Worm (Caenorhabditis elegans) whole organism, L4 larva: ENCODE results near the gene egl-46.

Experiments
- T20F7.1 ChIP-seq: fragments of 200-800 bp; sonication (Bioruptor generic); optimal IDR thresholded peaks from 2 replicates; lab custom pipeline; 2018; ENCODE audit warnings: mild to moderate bottlenecking, missing genetic modification characterization, missing compliant biosample characterization
- Y105C5A.15 ChIP-seq: fragments of 200-800 bp; sonication (Bioruptor generic); IDR thresholded peaks from 2 replicates; pipeline ENCODE4 v1.3.6; 2022; ENCODE audit warnings: missing genetic modification characterization, missing compliant biosample characterization
- Y48G9A.11 ChIP-seq: fragments of 200-800 bp; sonication (Bioruptor generic); IDR thresholded peaks from 2 replicates; pipeline ENCODE4 v1.3.6; 2022; ENCODE audit warnings: missing genetic modification reagents, missing genetic modification characterization, missing compliant biosample characterization
- Y75B8A.6 ChIP-seq: fragments of 200-800 bp; sonication (Bioruptor generic); IDR thresholded peaks from 2 replicates; pipeline ENCODE4 v1.3.6; 2022; ENCODE audit warnings: missing genetic modification reagents, missing genetic modification characterization, missing compliant biosample characterization
- ZK546.5 ChIP-seq, 2 experiments: sonication (generic microtip); optimal IDR thresholded peaks; 2 replicates each; lab custom pipeline; 2017; ENCODE audit warnings: missing biosample characterization in 2 of 2, missing genetic modification characterization in 2 of 2
- aha-1 ChIP-seq: fragments of 150-350 bp; peaks from one replicate; lab custom pipeline; 2014; ENCODE audit warnings: missing biosample characterization, missing genetic modification characterization
- ceh-28 ChIP-seq: fragments of 150-350 bp; optimal IDR thresholded peaks from 2 replicates; lab custom pipeline; 2014; ENCODE audit warnings: missing biosample characterization, missing genetic modification reagents, missing genetic modification characterization
- ceh-32 ChIP-seq: sonication (generic microtip); optimal IDR thresholded peaks from 2 replicates; lab custom pipeline; 2016; ENCODE audit warnings: mild to moderate bottlenecking, missing genetic modification characterization, missing compliant biosample characterization; ENCODE audit not compliant: poor library complexity
- ceh-82 ChIP-seq: sonication (generic microtip); optimal IDR thresholded peaks from 2 replicates; lab custom pipeline; 2017; ENCODE audit warnings: missing biosample characterization, missing genetic modification characterization
- daf-16 ChIP-seq, 3 experiments: sonication (generic microtip); optimal IDR thresholded peaks; 2 replicates each; lab custom pipeline; 2016 to 2017; ENCODE audit warnings: missing genetic modification characterization in 3 of 3, missing genetic modification reagents in 3 of 3, mild to moderate bottlenecking in 2 of 3, missing compliant biosample characterization in 2 of 3, missing biosample characterization in 1 of 3, moderate library complexity in 1 of 3
- dmd-6 ChIP-seq: fragments of 200-800 bp; sonication (Bioruptor generic); IDR thresholded peaks from 2 replicates; pipeline ENCODE4 v1.3.6; 2022; ENCODE audit warnings: missing genetic modification reagents, missing genetic modification characterization, missing compliant biosample characterization
- dmd-8 ChIP-seq: fragments of 200-800 bp; sonication (Bioruptor generic); IDR thresholded peaks from 2 replicates; pipeline ENCODE4 v1.3.6; 2022; ENCODE audit warnings: missing genetic modification characterization, missing compliant biosample characterization
- dve-1 ChIP-seq: sonication (generic microtip); optimal IDR thresholded peaks from 2 replicates; lab custom pipeline; 2017; ENCODE audit warnings: antibody characterized with exemption, mild to moderate bottlenecking, missing genetic modification characterization, missing compliant biosample characterization; ENCODE audit not compliant: insufficient read depth
- egl-27 ChIP-seq: sonication (generic microtip); optimal IDR thresholded peaks from 3 replicates; lab custom pipeline; 2017; ENCODE audit warnings: missing biosample characterization, missing genetic modification reagents, missing genetic modification characterization
- egl-43 ChIP-seq: fragments of 200-800 bp; sonication (Bioruptor generic); IDR thresholded peaks from 2 replicates; pipeline ENCODE4 v1.3.6; 2022; ENCODE audit warnings: missing genetic modification reagents, missing genetic modification characterization, missing compliant biosample characterization
- fos-1 ChIP-seq: fragments of 150-350 bp; optimal IDR thresholded peaks from 2 replicates; lab custom pipeline; 2014; ENCODE audit warnings: missing biosample characterization, missing genetic modification characterization
- hlh-11 ChIP-seq: fragments of 200-800 bp; sonication (Bioruptor generic); optimal IDR thresholded peaks from 2 replicates; lab custom pipeline; 2018; ENCODE audit warnings: mild to moderate bottlenecking, missing genetic modification characterization, missing compliant biosample characterization
- hlh-30 ChIP-seq: sonication (generic microtip); optimal IDR thresholded peaks from 2 replicates; lab custom pipeline; 2017; ENCODE audit warnings: antibody characterized with exemption, mild to moderate bottlenecking, missing genetic modification characterization, missing compliant biosample characterization; ENCODE audit not compliant: insufficient read depth
- lin-1 ChIP-seq: fragments of 200-800 bp; sonication (Bioruptor generic); IDR thresholded peaks from 2 replicates; pipeline ENCODE4 v1.3.6; 2022; ENCODE audit warnings: missing genetic modification reagents, missing genetic modification characterization, missing compliant biosample characterization
- lsy-2 ChIP-seq, 2 experiments: fragments of 150-350 bp in 1 of 2; sonication (generic microtip) in 1 of 2; optimal IDR thresholded peaks; 2 replicates each; lab custom pipeline; 2014 to 2017; ENCODE audit warnings: missing biosample characterization in 2 of 2, missing genetic modification characterization in 2 of 2
- madf-9 ChIP-seq: fragments of 200-800 bp; sonication (Bioruptor generic); conservative IDR thresholded peaks from 2 replicates; pipeline ENCODE4 v1.3.6; 2022; ENCODE audit warnings: missing genetic modification reagents, missing genetic modification characterization, missing compliant biosample characterization
- mep-1 ChIP-seq: fragments of 150-350 bp; sonication (generic microtip); optimal IDR thresholded peaks from 3 replicates; lab custom pipeline; 2014; ENCODE audit warnings: missing biosample characterization, missing genetic modification characterization
- mes-2 ChIP-seq: sonication (generic microtip); optimal IDR thresholded peaks from 2 replicates; lab custom pipeline; 2016; ENCODE audit warnings: missing genotype, mild to moderate bottlenecking, missing genetic modification characterization, missing compliant biosample characterization; ENCODE audit not compliant: poor library complexity, severe bottlenecking
- mxl-3 ChIP-seq: fragments of 200-800 bp; sonication (Bioruptor generic); optimal IDR thresholded peaks from 2 replicates; lab custom pipeline; 2018; ENCODE audit warnings: mild to moderate bottlenecking, missing genetic modification characterization, missing compliant biosample characterization
- nhr-10 ChIP-seq: fragments of 150-350 bp; optimal IDR thresholded peaks from 2 replicates; lab custom pipeline; 2014; ENCODE audit warnings: missing biosample characterization, missing genetic modification characterization
- nhr-102 ChIP-seq: sonication (generic microtip); optimal IDR thresholded peaks from 2 replicates; lab custom pipeline; 2016; ENCODE audit warnings: mild to moderate bottlenecking, missing genetic modification characterization, moderate library complexity, missing compliant biosample characterization
- nhr-11 ChIP-seq: fragments of 150-350 bp; optimal IDR thresholded peaks from 2 replicates; lab custom pipeline; 2014; ENCODE audit warnings: missing biosample characterization, missing genetic modification characterization
- nhr-28 ChIP-seq: fragments of 150-350 bp; optimal IDR thresholded peaks from 2 replicates; lab custom pipeline; 2014; ENCODE audit warnings: missing biosample characterization, missing genetic modification characterization
- nhr-48 ChIP-seq: sonication (generic microtip); optimal IDR thresholded peaks from 2 replicates; lab custom pipeline; 2016; ENCODE audit warnings: mild to moderate bottlenecking, missing genetic modification characterization, missing compliant biosample characterization
- nhr-6 ChIP-seq: fragments of 150-350 bp; optimal IDR thresholded peaks from 2 replicates; lab custom pipeline; 2014; ENCODE audit warnings: missing biosample characterization, missing genetic modification characterization
- nhr-77 ChIP-seq: fragments of 150-350 bp; optimal IDR thresholded peaks from 2 replicates; lab custom pipeline; 2014; ENCODE audit warnings: missing biosample characterization, missing genetic modification characterization
- php-3 ChIP-seq: fragments of 200-800 bp; sonication (Bioruptor generic); IDR thresholded peaks from 2 replicates; pipeline ENCODE4 v1.3.6; 2022; ENCODE audit warnings: missing genetic modification reagents, missing genetic modification characterization, missing compliant biosample characterization
- pqm-1 ChIP-seq: sonication (generic microtip); optimal IDR thresholded peaks from 2 replicates; lab custom pipeline; 2017; ENCODE audit warnings: missing biosample characterization, missing genetic modification characterization
- rbr-2 ChIP-seq: sonication (generic microtip); optimal IDR thresholded peaks from 2 replicates; lab custom pipeline; 2016; ENCODE audit warnings: missing genotype, missing genetic modification characterization, missing compliant biosample characterization
- set-16 ChIP-seq: fragments of 200-800 bp; sonication (Bioruptor generic); IDR thresholded peaks from 2 replicates; pipeline ENCODE4 v1.3.6; 2022; ENCODE audit warnings: missing genetic modification reagents, missing genetic modification characterization, missing compliant biosample characterization
- tra-1 ChIP-seq: fragments of 200-800 bp; sonication (Bioruptor generic); IDR thresholded peaks from 2 replicates; pipeline ENCODE4 v1.3.6; 2022; ENCODE audit warnings: missing genetic modification reagents, missing genetic modification characterization, missing compliant biosample characterization
- zfp-2 ChIP-seq: sonication (generic microtip); optimal IDR thresholded peaks from 2 replicates; lab custom pipeline; 2016; ENCODE audit warnings: mild to moderate bottlenecking, missing genetic modification characterization, missing compliant biosample characterization
- ztf-7 ChIP-seq: fragments of 150-350 bp; optimal IDR thresholded peaks from 2 replicates; lab custom pipeline; 2014; ENCODE audit warnings: missing biosample characterization, missing genetic modification characterization

The egl-46 gene

DNA sequence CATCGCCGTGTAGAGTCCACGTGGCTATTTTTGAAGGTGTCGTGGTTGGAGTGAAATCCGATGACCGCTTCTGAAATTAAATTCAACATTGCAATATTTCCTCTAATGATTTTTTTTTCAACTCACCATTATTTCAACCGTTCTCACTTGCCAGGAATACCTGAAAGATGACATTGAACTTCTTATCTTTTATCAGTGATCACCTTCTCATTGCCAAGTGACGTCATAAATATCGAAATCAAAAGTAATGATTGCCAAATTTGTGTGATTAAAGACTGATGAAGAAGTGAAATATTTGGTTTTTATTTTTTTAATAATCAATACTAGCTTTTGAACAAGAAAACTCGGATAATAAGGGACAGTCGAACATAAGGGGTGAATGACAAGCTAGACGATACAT lies 25.4 kb upstream of the egl-46 start, which contains the start of gene W02F12.4:
Gene W02F12.4, minus strand, starts transcription at position 164 of the 400 bp plus-strand sequence.
- TF ChIP-seq php-3 (GFP tag; lab: Robert Waterston, UW), result 0 out of 2 replicates have a peak, but pooled peaks have one; percentile 7
- TF ChIP-seq hlh-11, result peak; percentile 66
- peak; percentile 11 for TF ChIP-seq mes-2
- peak; percentile 28 for TF ChIP-seq nhr-6 (tag; lab: Kevin White, UChicago)
- peak; percentile 62 for TF ChIP-seq nhr-77 (tag; lab: Kevin White, UChicago)
- TF ChIP-seq ceh-32 (tag; lab: Kevin White, UChicago), result no peak
- TF ChIP-seq nhr-48 (tag; lab: Kevin White, UChicago), result peak; percentile 6
- peak; percentile 76 for TF ChIP-seq dmd-6
- TF ChIP-seq Y75B8A.6 (GFP tag; lab: Robert Waterston, UW), result no peak
- TF ChIP-seq nhr-28, result peak; percentile 66
- 0 out of 2 replicates have a peak, but pooled peaks have one; percentile 53 for TF ChIP-seq lin-1
- peak; percentile 44 for TF ChIP-seq hlh-30
- TF ChIP-seq mxl-3 (GFP tag; lab: Kevin White, UChicago), result peak; percentile 39
- TF ChIP-seq mep-1, result peak; percentile 58
- peak; percentile 79 for TF ChIP-seq T20F7.1 (GFP tag; lab: Kevin White, UChicago)
- peak; percentile 81 for TF ChIP-seq dve-1 (tag; lab: Kevin White, UChicago)
- peak in 1 of 2 experiments; percentile 48 for TF ChIP-seq lsy-2 (tag; optimal IDR thresholded peaks at IDR 0.05; lab: Kevin White, UChicago)
- no peak for TF ChIP-seq ZK546.5 (tag; optimal IDR thresholded peaks at IDR 0.05; lab: Kevin White, UChicago)
- TF ChIP-seq daf-16 (GFP tag; optimal IDR thresholded peaks at IDR 0.05; lab: Kevin White, UChicago), result no peak
- TF ChIP-seq daf-16 (tag; optimal IDR thresholded peaks at IDR 0.05; lab: Kevin White, UChicago), result peak; percentile 67
- TF ChIP-seq nhr-102, result peak; percentile 30
- TF ChIP-seq set-16, result no peak
- TF ChIP-seq pqm-1 (tag; lab: Kevin White, UChicago), result peak; percentile 84
- 0 out of 2 replicates have a peak, but pooled peaks have one; percentile 33 for TF ChIP-seq tra-1 (GFP tag; lab: Robert Waterston, UW)
- no peak for TF ChIP-seq nhr-11 (tag; lab: Kevin White, UChicago)
- TF ChIP-seq ceh-82 (tag; lab: Kevin White, UChicago), result no peak
- TF ChIP-seq Y105C5A.15, result no peak
- TF ChIP-seq, all 104 proteins: peak for 19

DNA sequence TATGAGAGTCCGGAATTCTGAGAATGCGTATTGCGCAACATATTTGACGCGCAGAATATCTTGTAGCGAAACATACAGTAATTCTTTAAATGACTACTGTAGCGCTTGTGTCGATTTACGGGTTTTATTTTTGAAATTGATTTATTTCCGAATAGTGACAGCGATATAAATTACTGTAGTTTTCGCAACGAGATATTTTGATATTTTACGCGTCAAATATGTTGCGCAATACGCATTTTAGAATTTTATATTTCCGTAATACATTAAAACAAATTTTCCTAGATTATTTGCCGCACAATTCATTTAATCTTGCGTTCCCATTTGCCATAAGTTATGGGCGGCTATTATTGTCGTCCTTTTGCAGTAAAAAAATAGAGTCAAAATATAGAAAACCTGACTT lies 24.0 kb upstream of the egl-46 start:
- no peak for TF ChIP-seq rbr-2 (tag; lab: Kevin White, UChicago)
- no peak for TF ChIP-seq dmd-8 (GFP tag; lab: Robert Waterston, UW)
- no peak for TF ChIP-seq ceh-82 (tag; lab: Kevin White, UChicago)
- no peak for TF ChIP-seq nhr-10 (tag; lab: Kevin White, UChicago)

DNA sequence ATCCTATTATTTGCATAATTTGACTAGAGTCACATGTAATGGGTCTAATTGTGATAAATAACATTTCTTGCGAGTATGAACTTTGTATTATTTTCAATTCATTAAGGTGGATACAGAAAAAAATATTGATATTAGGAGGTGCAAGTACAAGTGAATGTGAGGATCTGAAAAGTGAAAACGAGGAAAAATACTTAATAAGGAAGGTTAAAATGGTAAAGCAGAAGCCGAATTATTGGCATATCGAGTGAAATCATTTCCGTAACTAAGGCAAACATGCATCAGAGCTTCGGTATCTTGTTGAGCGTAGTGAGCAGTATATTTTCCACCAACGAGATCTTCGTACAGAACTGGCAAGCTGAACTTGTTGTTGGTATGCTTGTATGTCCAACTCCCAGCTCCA lies 23.1 kb upstream of the egl-46 start:
- TF ChIP-seq zfp-2 (tag; lab: Kevin White, UChicago) (no peak), Y75B8A.6 (GFP tag; lab: Robert Waterston, UW) (no peak), aha-1 (tag; lab: Kevin White, UChicago) (no peak), ztf-7 (tag; lab: Kevin White, UChicago) (no peak), fos-1 (tag; lab: Kevin White, UChicago) (no peak), ZK546.5 (tag; optimal IDR thresholded peaks at IDR 0.05; lab: Kevin White, UChicago) (no peak)

DNA sequence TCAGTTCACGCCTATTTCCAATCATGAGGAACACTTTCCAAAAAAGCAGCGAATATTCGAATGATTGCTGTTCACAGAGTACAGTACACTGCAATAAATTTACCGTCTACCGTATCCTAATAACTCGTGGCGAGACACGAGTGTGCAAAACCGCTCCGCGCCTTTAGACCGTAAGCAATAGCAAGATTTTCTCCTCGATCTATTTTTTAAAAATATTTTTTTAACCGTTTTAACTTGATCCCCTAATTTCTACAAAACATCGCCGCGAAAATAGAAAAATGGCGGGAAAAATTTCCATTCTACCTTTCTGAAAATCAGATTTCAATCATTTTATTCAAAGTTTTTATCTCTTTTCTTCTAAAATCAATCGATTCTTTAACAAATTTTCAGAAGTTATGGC lies 21.3 kb upstream of the egl-46 start, which contains the start of gene era-1:
Gene era-1, plus strand, starts transcription at position 366 of the 400 bp plus-strand sequence.
- TF ChIP-seq ceh-28 (tag; lab: Kevin White, UChicago) (no peak), egl-43 (GFP tag; lab: Robert Waterston, UW) (no peak), egl-27 (no peak), Y48G9A.11 (0 out of 2 replicates have a peak, but pooled peaks have one; percentile 32), madf-9 (no peak)
- TF ChIP-seq, all 104 proteins: peak for 1
